Fruit fly (Drosophila melanogaster): ENCODE measurements around the gene Ald1.
A peak's percentile ranks its signal among the peaks of the same experiment; 100 is the strongest.

The Ald1 gene

dm6 chr3R:26235034-26235433 is 26.4 kb downstream of the Ald1 start (continued):
- TF ChIP-seq Side (GFP tag; optimal IDR thresholded peaks at IDR 0.05) (peak; percentile 8), CG9215 (GFP tag; IDR thresholded peaks at IDR 0.05) (no peak), Hey (tag; optimal IDR thresholded peaks at IDR 0.05) (no peak), CG1233 (GFP tag; optimal IDR thresholded peaks at IDR 0.05) (no peak), CG15073 (GFP tag; optimal IDR thresholded peaks at IDR 0.05) (no peak), CG5180 (GFP tag; optimal IDR thresholded peaks at IDR 0.05) (no peak), bab2 (GFP tag; optimal IDR thresholded peaks at IDR 0.05) (no peak), al (GFP tag; IDR thresholded peaks at IDR 0.05) (no peak), sqz (GFP tag; optimal IDR thresholded peaks at IDR 0.05) (no peak), CG4820 (GFP tag; optimal IDR thresholded peaks at IDR 0.05) (no peak), chinmo (GFP tag; IDR thresholded peaks at IDR 0.05; ENCODE audit: partially characterized antibody) (no peak), CG7745 (tag; optimal IDR thresholded peaks at IDR 0.05) (no peak), bigmax (GFP tag; optimal IDR thresholded peaks at IDR 0.05) (no peak), CG17361 (GFP tag; IDR thresholded peaks at IDR 0.05) (0 out of 3 replicates have a peak, but pooled peaks have one; percentile 31), Sry-β (GFP tag; optimal IDR thresholded peaks at IDR 0.05) (no peak), CG2875 (GFP tag; optimal IDR thresholded peaks at IDR 0.05) (no peak), CG11723 (GFP tag; optimal IDR thresholded peaks at IDR 0.05) (no peak), Mad (GFP tag; optimal IDR thresholded peaks at IDR 0.05) (no peak), CG11085 (GFP tag; IDR thresholded peaks at IDR 0.05) (no peak), grau (tag; optimal IDR thresholded peaks at IDR 0.05) (peak; percentile 40), Dp (GFP tag; optimal IDR thresholded peaks at IDR 0.05) (no peak), NK7.1 (GFP tag; optimal IDR thresholded peaks at IDR 0.05) (no peak), CG2120 (GFP tag; optimal IDR thresholded peaks at IDR 0.05) (peak; percentile 64), lov (optimal IDR thresholded peaks at IDR 0.05) (no peak), lov (GFP tag; IDR thresholded peaks at IDR 0.05) (no peak), jumu (GFP tag; optimal IDR thresholded peaks at IDR 0.05) (peak; percentile 25), CG6765 (GFP tag; optimal IDR thresholded peaks at IDR 0.05) (no peak), Trl (optimal IDR thresholded peaks at IDR 0.05) (no peak), Trl (GFP tag; optimal IDR thresholded peaks at IDR 0.05) (peak; percentile 13), Adf1 (GFP tag; IDR thresholded peaks at IDR 0.05) (no peak), CG13894 (tag; optimal IDR thresholded peaks at IDR 0.05) (no peak), CG8290 (GFP tag; optimal IDR thresholded peaks at IDR 0.05) (no peak), CG8290 (tag; optimal IDR thresholded peaks at IDR 0.05) (peak in 1 of 2 experiments; percentile 42), CG6683 (GFP tag; optimal IDR thresholded peaks at IDR 0.05) (no peak), hb (GFP tag; IDR thresholded peaks at IDR 0.05; ENCODE audit: partially characterized antibody) (no peak), pan (optimal IDR thresholded peaks at IDR 0.05) (no peak), pan (GFP tag; optimal IDR thresholded peaks at IDR 0.05 in 1 of 2, IDR thresholded peaks at IDR 0.05 in 1 of 2) (peak in 1 of 2 experiments; percentile 59), MESR4 (GFP tag; optimal IDR thresholded peaks at IDR 0.05) (no peak), CG6272 (GFP tag; IDR thresholded peaks at IDR 0.05) (no peak), ara (GFP tag; IDR thresholded peaks at IDR 0.05) (no peak), Blimp-1 (GFP tag; optimal IDR thresholded peaks at IDR 0.05) (peak; percentile 54), PHDP (tag; optimal IDR thresholded peaks at IDR 0.05) (peak; percentile 51), CG9876 (GFP tag; optimal IDR thresholded peaks at IDR 0.05) (no peak), Fer1 (GFP tag; optimal IDR thresholded peaks at IDR 0.05) (no peak), CG13287 (GFP tag; IDR thresholded peaks at IDR 0.05; ENCODE audit: partially characterized antibody) (no peak), CG15601 (tag; optimal IDR thresholded peaks at IDR 0.05) (no peak), CG10321 (GFP tag; IDR thresholded peaks at IDR 0.05) (no peak), nerfin-2 (GFP tag; IDR thresholded peaks at IDR 0.05; ENCODE audit: partially characterized antibody) (no peak), CG14441 (GFP tag; IDR thresholded peaks at IDR 0.05) (peak; percentile 68), CkIIα-i1 (GFP tag; IDR thresholded peaks at IDR 0.05) (no peak), CG10565 (GFP tag; optimal IDR thresholded peaks at IDR 0.05) (no peak), dm (GFP tag; optimal IDR thresholded peaks at IDR 0.05) (no peak), CG31388 (GFP tag; optimal IDR thresholded peaks at IDR 0.05) (no peak)
